Worm (Caenorhabditis elegans): Measurements from ENCODE around the gene srh-170.

DNA sequence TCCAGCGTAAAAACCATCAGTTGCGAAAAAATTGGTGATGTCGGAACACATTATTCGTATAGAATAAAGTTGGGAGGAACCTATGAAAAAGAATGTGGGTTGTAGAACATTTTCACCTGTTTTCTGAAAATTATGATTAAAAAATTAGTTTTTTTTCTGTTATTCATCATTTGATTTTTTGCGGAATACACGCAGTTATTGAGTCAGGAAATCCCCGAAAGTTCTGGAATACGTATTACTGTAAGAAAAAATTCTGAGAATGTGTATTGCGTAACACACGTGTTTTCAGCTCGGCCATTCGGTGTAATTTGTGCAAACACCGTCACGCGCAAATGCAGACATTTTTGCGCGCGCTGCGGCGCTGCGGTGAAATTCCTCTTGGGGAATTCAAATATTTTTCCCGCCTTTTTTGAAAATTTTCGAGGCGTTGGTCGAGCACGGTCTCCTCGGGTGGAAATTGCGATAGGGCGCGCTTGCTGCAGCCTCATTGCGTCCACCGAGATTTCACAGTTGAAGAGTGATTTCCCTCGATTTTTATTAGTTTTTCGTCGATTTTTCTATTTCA is at the start of gene srh-170:
- TF ChIP-seq dao-5 (tag; optimal IDR thresholded peaks at IDR 0.05) = no peak
- no peak for TF ChIP-seq him-1 (tag; optimal IDR thresholded peaks at IDR 0.05)
- TF ChIP-seq W03F9.2 (tag; optimal IDR thresholded peaks at IDR 0.05) = no peak

Measured in whole organism, L4/young adult.